Fruit fly (Drosophila melanogaster): Measurements from ENCODE around the gene mts.

DNA sequence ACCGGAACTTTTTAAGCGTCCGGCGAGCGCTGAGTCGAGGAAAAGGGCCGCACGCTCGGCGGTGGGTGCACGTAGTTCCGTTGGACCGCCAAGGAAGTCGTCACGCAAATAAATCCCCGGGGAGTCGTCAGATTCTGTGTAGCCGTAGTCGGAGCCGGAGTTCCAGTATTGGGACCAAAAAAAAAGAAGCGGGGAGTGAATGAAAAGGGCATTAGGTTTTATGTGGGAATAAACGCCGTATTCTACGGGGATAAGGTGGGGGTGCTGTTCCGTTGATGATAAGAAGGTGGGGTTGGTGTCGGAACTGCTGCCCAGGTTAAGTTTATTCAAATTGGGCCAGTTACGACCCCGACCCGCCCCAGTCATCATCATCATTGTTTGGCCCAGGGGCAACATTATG is 23.0 kb downstream of the mts start:
- TF ChIP-seq Vsx2 (GFP tag; optimal IDR thresholded peaks at IDR 0.05; ENCODE audit: partially characterized antibody) = no peak
- no peak for TF ChIP-seq HLH106 (tag; optimal IDR thresholded peaks at IDR 0.05)
- no peak for TF ChIP-seq OdsH (GFP tag; optimal IDR thresholded peaks at IDR 0.05)
- no peak for TF ChIP-seq pan (optimal IDR thresholded peaks at IDR 0.05)
- TF ChIP-seq Hnf4 (GFP tag; optimal IDR thresholded peaks at IDR 0.05) = no peak
- no peak for TF ChIP-seq psq (GFP tag; optimal IDR thresholded peaks at IDR 0.05)
